Fruit fly (Drosophila melanogaster): ENCODE results near the gene CtsF.

Gene CtsF

dm6 chr3R:5252853-5253252 is 1.3 kb upstream of the CtsF start, which contains the start of gene CG1113:
TSS of gene CG1113 (plus strand) at chr3R:5253153.
- TF ChIP-seq sv (GFP tag; optimal IDR thresholded peaks at IDR 0.05) (no peak), Dfd (GFP tag; optimal IDR thresholded peaks at IDR 0.05) (no peak), woc (GFP tag; optimal IDR thresholded peaks at IDR 0.05) (no peak), Dif (GFP tag; optimal IDR thresholded peaks at IDR 0.05; ENCODE audit: partially characterized antibody) (no peak), rgr (GFP tag; optimal IDR thresholded peaks at IDR 0.05) (no peak)

dm6 chr3R:5250530-5251242 is 859 bp downstream of the CtsF start:
- TF ChIP-seq dl (GFP tag; optimal IDR thresholded peaks at IDR 0.05; ENCODE audit: insufficient read depth in 1 of 2, partially characterized antibody in 2 of 2) (no peak), jim (GFP tag; optimal IDR thresholded peaks at IDR 0.05) (no peak), Rel (GFP tag; optimal IDR thresholded peaks at IDR 0.05) (no peak), Rel (tag; optimal IDR thresholded peaks at IDR 0.05) (peak; percentile 97), N (GFP tag; optimal IDR thresholded peaks at IDR 0.05) (no peak), Dif (GFP tag; optimal IDR thresholded peaks at IDR 0.05; ENCODE audit: partially characterized antibody) (no peak), Hr78 (GFP tag; optimal IDR thresholded peaks at IDR 0.05) (no peak), usp (GFP tag; optimal IDR thresholded peaks at IDR 0.05) (no peak), HLH106 (tag; optimal IDR thresholded peaks at IDR 0.05) (peak; percentile 24), ey (GFP tag; optimal IDR thresholded peaks at IDR 0.05) (peak; percentile 65), tai (GFP tag; optimal IDR thresholded peaks at IDR 0.05) (peak; percentile 48), Vsx2 (GFP tag; optimal IDR thresholded peaks at IDR 0.05; ENCODE audit: partially characterized antibody) (peak; percentile 19), sv (GFP tag; optimal IDR thresholded peaks at IDR 0.05) (no peak), Dfd (GFP tag; optimal IDR thresholded peaks at IDR 0.05) (no peak), GATAd (GFP tag; optimal IDR thresholded peaks at IDR 0.05) (no peak), Hr83 (GFP tag; optimal IDR thresholded peaks at IDR 0.05; ENCODE audit: poor library complexity, severe bottlenecking) (peak; percentile 59), h (GFP tag; optimal IDR thresholded peaks at IDR 0.05) (peak; percentile 62), OdsH (GFP tag; optimal IDR thresholded peaks at IDR 0.05) (peak; percentile 54), sage (GFP tag; optimal IDR thresholded peaks at IDR 0.05) (peak; percentile 52), dmrt93B (GFP tag; optimal IDR thresholded peaks at IDR 0.05) (no peak), dsf (GFP tag; optimal IDR thresholded peaks at IDR 0.05; ENCODE audit: borderline replicate concordance) (no peak), Abd-B (GFP tag; optimal IDR thresholded peaks at IDR 0.05) (no peak), Jra (GFP tag; optimal IDR thresholded peaks at IDR 0.05) (no peak), rgr (GFP tag; optimal IDR thresholded peaks at IDR 0.05) (peak; percentile 57), foxo (GFP tag; optimal IDR thresholded peaks at IDR 0.05) (peak in 1 of 2 experiments; percentile 66), Mio (GFP tag; optimal IDR thresholded peaks at IDR 0.05) (peak; percentile 2), pan (optimal IDR thresholded peaks at IDR 0.05) (no peak), brk (GFP tag; optimal IDR thresholded peaks at IDR 0.05) (peak; percentile 44), CG9705 (GFP tag; optimal IDR thresholded peaks at IDR 0.05) (no peak), woc (GFP tag; optimal IDR thresholded peaks at IDR 0.05) (peak; percentile 68), br (GFP tag; optimal IDR thresholded peaks at IDR 0.05) (peak; percentile 56), fru (GFP tag; optimal IDR thresholded peaks at IDR 0.05) (peak; percentile 57), Myc (optimal IDR thresholded peaks at IDR 0.05) (no peak), Sp1 (GFP tag; optimal IDR thresholded peaks at IDR 0.05) (no peak), CG32264 (GFP tag; optimal IDR thresholded peaks at IDR 0.05) (peak; percentile 6), lola (GFP tag; optimal IDR thresholded peaks at IDR 0.05) (no peak), Hnf4 (GFP tag; optimal IDR thresholded peaks at IDR 0.05) (peak; percentile 68), psq (GFP tag; optimal IDR thresholded peaks at IDR 0.05) (peak; percentile 61), CrebA (GFP tag; optimal IDR thresholded peaks at IDR 0.05; ENCODE audit: borderline replicate concordance) (no peak)

- TF ChIP-seq Dif (GFP tag; optimal IDR thresholded peaks at IDR 0.05; ENCODE audit: partially characterized antibody) (no peak), jim (GFP tag; optimal IDR thresholded peaks at IDR 0.05) (no peak), Abd-B (GFP tag; optimal IDR thresholded peaks at IDR 0.05) (no peak), N (GFP tag; optimal IDR thresholded peaks at IDR 0.05) (no peak), CrebA (GFP tag; optimal IDR thresholded peaks at IDR 0.05; ENCODE audit: borderline replicate concordance) (no peak), rgr (GFP tag; optimal IDR thresholded peaks at IDR 0.05) (no peak), psq (GFP tag; optimal IDR thresholded peaks at IDR 0.05) (no peak), pan (optimal IDR thresholded peaks at IDR 0.05) (no peak), lola (GFP tag; optimal IDR thresholded peaks at IDR 0.05) (no peak), brk (GFP tag; optimal IDR thresholded peaks at IDR 0.05) (no peak), dl (GFP tag; optimal IDR thresholded peaks at IDR 0.05; ENCODE audit: insufficient read depth in 1 of 2, partially characterized antibody in 2 of 2) (no peak), sage (GFP tag; optimal IDR thresholded peaks at IDR 0.05) (no peak), dmrt93B (GFP tag; optimal IDR thresholded peaks at IDR 0.05) (no peak), Hr83 (GFP tag; optimal IDR thresholded peaks at IDR 0.05; ENCODE audit: poor library complexity, severe bottlenecking) (no peak), OdsH (GFP tag; optimal IDR thresholded peaks at IDR 0.05) (no peak), tai (GFP tag; optimal IDR thresholded peaks at IDR 0.05) (no peak), ey (GFP tag; optimal IDR thresholded peaks at IDR 0.05) (no peak), CG32264 (GFP tag; optimal IDR thresholded peaks at IDR 0.05) (no peak)
These were observed 2.2 kb downstream of the CtsF start for dm6 chr3R:5249308-5249707.

Data from whole organism, wandering third instar larva.